Worm (Caenorhabditis elegans) whole organism, L1 larva: ENCODE data around the gene C36B7.4.

Experiments
- C16A3.4 ChIP-seq: fragments of 150-350 bp; optimal IDR thresholded peaks from 2 replicates; lab custom pipeline; 2014; ENCODE audit warnings: missing biosample characterization, missing genetic modification characterization
- C34B4.2 ChIP-seq: sonication (generic microtip); optimal IDR thresholded peaks from 2 replicates; lab custom pipeline; 2017; ENCODE audit warnings: mild to moderate bottlenecking, missing genetic modification characterization, missing compliant biosample characterization
- Y116A8C.19 ChIP-seq: sonication (generic microtip); optimal IDR thresholded peaks from 2 replicates; lab custom pipeline; 2016; ENCODE audit warnings: missing compliant biosample characterization, missing genetic modification characterization, borderline replicate concordance
- aha-1 ChIP-seq: fragments of 150-350 bp; optimal IDR thresholded peaks from 2 replicates; lab custom pipeline; 2014; ENCODE audit warnings: missing biosample characterization, missing genetic modification characterization
- alr-1 ChIP-seq: fragments of 200-800 bp; sonication (Bioruptor generic); optimal IDR thresholded peaks from 2 replicates; lab custom pipeline; 2018; ENCODE audit warnings: borderline replicate concordance, mild to moderate bottlenecking, missing genetic modification characterization, missing compliant biosample characterization
- ceh-63 ChIP-seq: fragments of 200-800 bp; sonication (Bioruptor generic); optimal IDR thresholded peaks from 2 replicates; lab custom pipeline; 2018; ENCODE audit warnings: mild to moderate bottlenecking, missing genetic modification characterization, missing compliant biosample characterization
- ceh-82 ChIP-seq, 3 experiments: fragments of 150-350 bp in 1 of 3; sonication (generic microtip) in 2 of 3; optimal IDR thresholded peaks; 2 replicates each; lab custom pipeline; 2014 to 2017; ENCODE audit warnings: missing biosample characterization in 3 of 3, missing genetic modification characterization in 3 of 3
- ceh-90 ChIP-seq: sonication (generic microtip); optimal IDR thresholded peaks from 2 replicates; lab custom pipeline; 2016; ENCODE audit warnings: missing genetic modification characterization, missing compliant biosample characterization
- ces-1 ChIP-seq: fragments of 150-350 bp; optimal IDR thresholded peaks from 2 replicates; lab custom pipeline; 2014; ENCODE audit warnings: missing biosample characterization, missing genetic modification reagents, missing genetic modification characterization
- dpl-1 ChIP-seq, 3 experiments: fragments of 150-350 bp in 2 of 3; sonication (generic microtip) in 1 of 3; optimal IDR thresholded peaks; 2 replicates each; lab custom pipeline; 2014 to 2017; ENCODE audit warnings: missing biosample characterization in 3 of 3, missing genetic modification characterization in 3 of 3, missing genetic modification reagents in 3 of 3
- dsc-1 ChIP-seq: sonication (generic microtip); optimal IDR thresholded peaks from 2 replicates; lab custom pipeline; 2016; ENCODE audit warnings: mild to moderate bottlenecking, missing genetic modification characterization, missing compliant biosample characterization
- efl-1 ChIP-seq, 4 experiments: fragments of 150-350 bp; optimal IDR thresholded peaks in 3 of 4; peaks in 1 of 4; 1 replicate in 1 of 4; 2 replicates in 3 of 4; lab custom pipeline; 2014; ENCODE audit warnings: missing biosample characterization in 2 of 4, missing genetic modification characterization in 2 of 4, missing genetic modification reagents in 2 of 4
- elt-3 ChIP-seq, 6 experiments: fragments of 150-350 bp in 1 of 6; sonication (generic microtip); optimal IDR thresholded peaks; 2 replicates each; lab custom pipeline; 2017 to 2018; ENCODE audit warnings: missing biosample characterization in 6 of 6, missing genetic modification characterization in 6 of 6, inconsistent platforms in 1 of 6
- ets-5 ChIP-seq: fragments of 200-800 bp; sonication (Bioruptor generic); IDR thresholded peaks from 2 replicates; pipeline ENCODE4 v1.3.6; 2022; ENCODE audit warnings: missing genetic modification characterization, missing compliant biosample characterization
- fkh-10 ChIP-seq: sonication (generic microtip); optimal IDR thresholded peaks from 2 replicates; lab custom pipeline; 2017; ENCODE audit warnings: missing biosample characterization, missing genetic modification reagents, missing genetic modification characterization
- fkh-4 ChIP-seq: sonication (generic microtip); optimal IDR thresholded peaks from 2 replicates; lab custom pipeline; 2016; ENCODE audit warnings: missing compliant biosample characterization, missing genetic modification characterization, borderline replicate concordance
- fkh-8 ChIP-seq: sonication (generic microtip); optimal IDR thresholded peaks from 2 replicates; lab custom pipeline; 2016; ENCODE audit warnings: mild to moderate bottlenecking, missing genetic modification characterization, missing compliant biosample characterization
- fos-1 ChIP-seq: fragments of 150-350 bp; optimal IDR thresholded peaks from 2 replicates; lab custom pipeline; 2014; ENCODE audit warnings: missing biosample characterization, missing genetic modification characterization
- grh-1 ChIP-seq: fragments of 200-800 bp; sonication (Bioruptor generic); IDR thresholded peaks from 2 replicates; pipeline ENCODE4 v1.3.6; 2022; ENCODE audit warnings: missing genetic modification reagents, missing genetic modification characterization, missing compliant biosample characterization
- hlh-17 ChIP-seq: fragments of 200-800 bp; sonication (Bioruptor generic); optimal IDR thresholded peaks from 2 replicates; lab custom pipeline; 2018; ENCODE audit warnings: missing genetic modification characterization, mild to moderate bottlenecking, missing compliant biosample characterization, moderate library complexity, borderline replicate concordance
- irx-1 ChIP-seq: sonication (generic microtip); optimal IDR thresholded peaks from 2 replicates; lab custom pipeline; 2016; ENCODE audit warnings: missing genetic modification characterization, missing compliant biosample characterization
- isw-1 ChIP-seq: fragments of 200-800 bp; sonication (Bioruptor generic); IDR thresholded peaks from 2 replicates; pipeline ENCODE4 v1.3.6; 2022; ENCODE audit warnings: missing genetic modification characterization, missing compliant biosample characterization
- jun-1 ChIP-seq: fragments of 150-350 bp; optimal IDR thresholded peaks from 2 replicates; lab custom pipeline; 2014; ENCODE audit warnings: missing biosample characterization, missing genetic modification reagents, missing genetic modification characterization
- lin-13 ChIP-seq: fragments of 150-350 bp; optimal IDR thresholded peaks from 2 replicates; lab custom pipeline; 2014; ENCODE audit warnings: missing biosample characterization, missing genetic modification reagents, missing genetic modification characterization
- lin-14 ChIP-seq: fragments of 200-800 bp; sonication (Bioruptor generic); optimal IDR thresholded peaks from 2 replicates; lab custom pipeline; 2018; ENCODE audit warnings: mild to moderate bottlenecking, missing genetic modification characterization, moderate library complexity, missing compliant biosample characterization
- lin-15B ChIP-seq: fragments of 150-350 bp; sonication (generic microtip); optimal IDR thresholded peaks from 3 replicates; lab custom pipeline; 2014; ENCODE audit warnings: missing biosample characterization, missing genetic modification characterization
- lin-39 ChIP-seq: fragments of 150-350 bp; optimal IDR thresholded peaks from 2 replicates; lab custom pipeline; 2014; ENCODE audit warnings: missing biosample characterization, missing genetic modification reagents, missing genetic modification characterization
- lir-3 ChIP-seq: sonication (generic microtip); optimal IDR thresholded peaks from 2 replicates; lab custom pipeline; 2016; ENCODE audit warnings: mild to moderate bottlenecking, missing genetic modification characterization, moderate library complexity, missing compliant biosample characterization; ENCODE audit not compliant: poor library complexity
- mab-9 ChIP-seq: fragments of 200-800 bp; sonication (Bioruptor generic); IDR thresholded peaks from 2 replicates; pipeline ENCODE4 v1.3.6; 2022; ENCODE audit warnings: missing genetic modification reagents, missing genetic modification characterization, missing compliant biosample characterization
- mdl-1 ChIP-seq, 2 experiments: fragments of 150-350 bp; optimal IDR thresholded peaks; 2 replicates each; lab custom pipeline; 2014 to 2017; ENCODE audit warnings: missing biosample characterization in 2 of 2, missing genetic modification characterization in 2 of 2, inconsistent platforms in 1 of 2
- mef-2 ChIP-seq: fragments of 150-350 bp; optimal IDR thresholded peaks from 2 replicates; lab custom pipeline; 2014; ENCODE audit warnings: missing biosample characterization, missing genetic modification characterization
- nhr-19 ChIP-seq: fragments of 200-800 bp; sonication (Bioruptor generic); conservative IDR thresholded peaks from 2 replicates; pipeline ENCODE4 v1.3.6; 2022; ENCODE audit warnings: missing genetic modification characterization, missing compliant biosample characterization
- nhr-237 ChIP-seq: fragments of 150-350 bp; optimal IDR thresholded peaks from 2 replicates; lab custom pipeline; 2014; ENCODE audit warnings: missing biosample characterization, missing genetic modification characterization
- nhr-28 ChIP-seq: fragments of 150-350 bp; optimal IDR thresholded peaks from 2 replicates; lab custom pipeline; 2014; ENCODE audit warnings: missing biosample characterization, missing genetic modification characterization
- nhr-47 ChIP-seq: sonication (generic microtip); optimal IDR thresholded peaks from 2 replicates; lab custom pipeline; 2016; ENCODE audit warnings: mild to moderate bottlenecking, missing genetic modification characterization, moderate library complexity, missing compliant biosample characterization
- nhr-76 ChIP-seq: sonication (generic microtip); optimal IDR thresholded peaks from 2 replicates; lab custom pipeline; 2017; ENCODE audit warnings: missing biosample characterization, missing genetic modification characterization
- nhr-85 ChIP-seq: sonication (generic microtip); peaks from one replicate; lab custom pipeline; 2016; ENCODE audit warnings: missing genetic modification characterization, inconsistent platforms, missing compliant biosample characterization
- nhr-90 ChIP-seq: sonication (generic microtip); optimal IDR thresholded peaks from 2 replicates; lab custom pipeline; 2016; ENCODE audit warnings: mild to moderate bottlenecking, missing genetic modification characterization, missing compliant biosample characterization; ENCODE audit not compliant: poor library complexity
- pax-3 ChIP-seq: fragments of 200-800 bp; sonication (Bioruptor generic); optimal IDR thresholded peaks from 2 replicates; lab custom pipeline; 2018; ENCODE audit warnings: mild to moderate bottlenecking, missing genetic modification characterization, moderate library complexity, missing compliant biosample characterization
- pqm-1 ChIP-seq: sonication (generic microtip); optimal IDR thresholded peaks from 3 replicates; lab custom pipeline; 2017; ENCODE audit warnings: missing biosample characterization, missing genetic modification characterization
- rnt-1 ChIP-seq: sonication (generic microtip); optimal IDR thresholded peaks from 2 replicates; lab custom pipeline; 2016; ENCODE audit warnings: mild to moderate bottlenecking, missing genetic modification characterization, moderate library complexity, missing compliant biosample characterization
- skn-1 ChIP-seq: fragments of 150-350 bp; optimal IDR thresholded peaks from 2 replicates; lab custom pipeline; 2014; ENCODE audit warnings: missing biosample characterization, missing genetic modification characterization
- snpc-4 ChIP-seq: fragments of 150-350 bp; optimal IDR thresholded peaks from 2 replicates; lab custom pipeline; 2014; ENCODE audit warnings: missing biosample characterization, missing genetic modification characterization
- swsn-7 ChIP-seq: sonication (generic microtip); optimal IDR thresholded peaks from 2 replicates; lab custom pipeline; 2016; ENCODE audit warnings: missing genetic modification characterization, missing compliant biosample characterization
- unc-130 ChIP-seq: fragments of 150-350 bp; optimal IDR thresholded peaks from 2 replicates; lab custom pipeline; 2017; ENCODE audit warnings: missing biosample characterization, missing genetic modification characterization, inconsistent platforms
- unc-62 ChIP-seq: fragments of 150-350 bp; optimal IDR thresholded peaks from 2 replicates; lab custom pipeline; 2014; ENCODE audit warnings: missing biosample characterization, missing genetic modification reagents, missing genetic modification characterization
- unc-98 ChIP-seq: fragments of 200-800 bp; sonication (Bioruptor generic); IDR thresholded peaks from 2 replicates; pipeline ENCODE4 v1.3.6; 2022; ENCODE audit warnings: missing genetic modification characterization, missing compliant biosample characterization
- vab-15 ChIP-seq: sonication (generic microtip); optimal IDR thresholded peaks from 2 replicates; lab custom pipeline; 2017; ENCODE audit warnings: missing genotype, mild to moderate bottlenecking, missing genetic modification characterization, missing compliant biosample characterization
- ztf-11 ChIP-seq, 2 experiments: sonication (generic microtip); optimal IDR thresholded peaks; 2 replicates each; lab custom pipeline; 2016 to 2017; ENCODE audit warnings: missing genetic modification characterization in 2 of 2, missing biosample characterization in 1 of 2, missing compliant biosample characterization in 1 of 2
- ztf-4 ChIP-seq: fragments of 150-350 bp; optimal IDR thresholded peaks from 2 replicates; lab custom pipeline; 2014; ENCODE audit warnings: missing biosample characterization, missing genetic modification characterization

The C36B7.4 gene

DNA sequence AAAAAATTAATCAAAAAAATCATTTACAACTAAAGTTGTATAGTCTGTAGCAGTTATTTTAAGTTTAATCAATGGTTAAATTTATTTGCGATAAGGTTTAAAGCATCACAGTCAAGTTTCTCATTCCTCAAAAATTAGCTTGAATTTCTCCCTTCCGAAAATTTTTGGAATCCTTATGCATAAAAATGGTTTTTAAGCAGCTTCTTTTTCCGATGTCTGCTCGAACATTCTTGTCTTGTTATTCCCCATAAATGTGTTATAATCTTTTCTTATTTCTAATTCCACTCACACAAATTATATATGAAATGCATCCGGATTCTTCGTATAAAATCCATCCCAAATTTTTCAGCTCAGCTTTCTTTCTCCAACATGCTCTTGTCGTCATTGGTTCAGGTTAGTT is 15.7 kb upstream of the C36B7.4 start, which contains the start of gene C36B7.3:
Gene C36B7.3, plus strand, starts transcription at position 301 of the 400 bp plus-strand sequence.
- TF ChIP-seq ces-1 (GFP tag; lab: Kevin White, UChicago) (no peak), dsc-1 (tag; lab: Kevin White, UChicago) (peak; percentile 3)

DNA sequence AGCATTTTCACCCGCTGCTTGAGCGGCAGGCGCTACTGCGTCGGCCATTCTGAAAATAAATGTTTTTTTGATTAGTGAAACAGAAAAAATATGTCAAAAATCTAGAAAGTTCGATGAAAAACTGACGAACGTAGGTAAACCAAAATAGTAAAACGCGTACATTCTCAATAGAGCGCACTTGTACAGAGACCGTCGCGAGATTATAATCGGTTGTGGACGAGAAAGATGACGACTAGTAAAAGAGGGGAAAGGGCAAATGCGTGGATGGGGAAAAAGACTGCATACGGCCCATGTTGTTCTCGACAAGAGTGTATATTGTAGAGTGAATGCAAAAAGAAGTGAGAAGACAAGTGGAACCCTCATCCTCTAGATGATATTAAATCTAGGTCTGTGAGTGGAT is 14.5 kb upstream of the C36B7.4 start, which contains the start of gene C36B7.6:
Gene C36B7.6, minus strand, starts transcription at position 49 of the 400 bp plus-strand sequence.
- TF ChIP-seq alr-1: no peak
- TF ChIP-seq mdl-1 (tag; optimal IDR thresholded peaks at IDR 0.05; lab: Kevin White, UChicago): peak in 1 of 2 experiments; percentile 45
- TF ChIP-seq ztf-4: no peak
- no peak for TF ChIP-seq aha-1 (tag; lab: Kevin White, UChicago)
- no peak for TF ChIP-seq pax-3 (tag; lab: Kevin White, UChicago)
- TF ChIP-seq dpl-1 (GFP tag; optimal IDR thresholded peaks at IDR 0.05; lab: Kevin White, UChicago): peak; percentile 16 to 31 (median 29)
- TF ChIP-seq nhr-237 (tag; lab: Kevin White, UChicago): no peak
- no peak for TF ChIP-seq ceh-63
- no peak for TF ChIP-seq nhr-76 (tag; lab: Kevin White, UChicago)
- no peak for TF ChIP-seq vab-15 (tag; lab: Kevin White, UChicago)
- no peak for TF ChIP-seq C34B4.2 (tag; lab: Kevin White, UChicago)
- TF ChIP-seq elt-3 (tag; optimal IDR thresholded peaks at IDR 0.05; lab: Kevin White, UChicago): no peak
- TF ChIP-seq lin-14 (GFP tag; lab: Kevin White, UChicago): peak; percentile 69
- no peak for TF ChIP-seq pqm-1 (tag; lab: Kevin White, UChicago)
- TF ChIP-seq fos-1: no peak
- peak; percentile 7 for TF ChIP-seq nhr-90 (tag; lab: Kevin White, UChicago)
- peak; percentile 0 for TF ChIP-seq unc-130 (tag; lab: Kevin White, UChicago)
- no peak for TF ChIP-seq irx-1 (tag; lab: Kevin White, UChicago)
- peak in 1 of 2 experiments; percentile 14 for TF ChIP-seq efl-1 (optimal IDR thresholded peaks at IDR 0.05; lab: Kevin White, UChicago)
- TF ChIP-seq efl-1 (GFP tag; optimal IDR thresholded peaks at IDR 0.05 in 1 of 2; lab: Kevin White, UChicago): peak in 1 of 2 experiments; percentile 1
- no peak for TF ChIP-seq Y116A8C.19
- TF ChIP-seq skn-1 (tag; lab: Kevin White, UChicago): no peak
- no peak for TF ChIP-seq rnt-1 (tag; lab: Kevin White, UChicago)
- TF ChIP-seq lin-39: no peak
- no peak for TF ChIP-seq isw-1 (GFP tag; lab: Robert Waterston, UW)
- TF ChIP-seq nhr-28 (tag; lab: Kevin White, UChicago): no peak
- peak; percentile 45 for TF ChIP-seq C16A3.4 (tag; lab: Kevin White, UChicago)
- no peak for TF ChIP-seq mef-2 (tag; lab: Kevin White, UChicago)
- TF ChIP-seq mab-9 (GFP tag; lab: Robert Waterston, UW): no peak
- peak; percentile 22 for TF ChIP-seq lin-15B (tag; lab: Kevin White, UChicago)
- no peak for TF ChIP-seq lir-3 (tag; lab: Kevin White, UChicago)
- no peak for TF ChIP-seq fkh-10 (GFP tag; lab: Kevin White, UChicago)
- TF ChIP-seq ets-5: no peak
- TF ChIP-seq hlh-17 (GFP tag; lab: Kevin White, UChicago): no peak
- no peak for TF ChIP-seq grh-1
- no peak for TF ChIP-seq fkh-4 (tag; lab: Kevin White, UChicago)
- no peak for TF ChIP-seq jun-1 (tag; lab: Kevin White, UChicago)
- TF ChIP-seq nhr-85 (tag; lab: Kevin White, UChicago): no peak
- TF ChIP-seq unc-98 (GFP tag; lab: Robert Waterston, UW): no peak
- TF ChIP-seq ceh-82 (tag; optimal IDR thresholded peaks at IDR 0.05; lab: Kevin White, UChicago): peak in 1 of 3 experiments; percentile 20
- TF ChIP-seq snpc-4: no peak
- TF ChIP-seq lin-13 (GFP tag; lab: Kevin White, UChicago): no peak
- no peak for TF ChIP-seq fkh-8 (tag; lab: Kevin White, UChicago)
- TF ChIP-seq nhr-19 (GFP tag; lab: Robert Waterston, UW): 0 out of 2 replicates have a peak, but pooled peaks have one; percentile 5
- no peak for TF ChIP-seq ztf-11 (tag; optimal IDR thresholded peaks at IDR 0.05; lab: Kevin White, UChicago)
- no peak for TF ChIP-seq nhr-47 (tag; lab: Kevin White, UChicago)
- TF ChIP-seq swsn-7: no peak
- no peak for TF ChIP-seq ceh-90
- TF ChIP-seq unc-62: no peak
